Fruit fly (Drosophila melanogaster) Kc167 (cell line): ENCODE results near the gene p.

ENCODE experiments used
- Myc ChIP-seq: fragments of >200 bp; optimal IDR thresholded peaks from 2 replicates; lab custom pipeline; 2017; ENCODE audit warnings: missing external identifiers
- Sin3A ChIP-seq: fragments of >200 bp; optimal IDR thresholded peaks from 2 replicates; lab custom pipeline; 2018; ENCODE audit warnings: missing external identifiers
- h ChIP-seq: fragments of >200 bp; optimal IDR thresholded peaks from 3 replicates; lab custom pipeline; 2018; ENCODE audit warnings: missing external identifiers
- insv ChIP-seq: fragments of >200 bp; optimal IDR thresholded peaks from 3 replicates; lab custom pipeline; 2018; ENCODE audit warnings: missing external identifiers
- psq ChIP-seq: fragments of >200 bp; optimal IDR thresholded peaks from 2 replicates; lab custom pipeline; 2017; ENCODE audit warnings: missing external identifiers
- ttk ChIP-seq: sonication (Bioruptor generic); optimal IDR thresholded peaks from 2 replicates; lab custom pipeline; 2017; ENCODE audit warnings: missing external identifiers

p gene

dm6 chr3R:8670529-8671491 lies at the start of gene p:
Gene p, minus strand, starts transcription at chr3R:8670684.
- TF ChIP-seq Sin3A, result no peak
- TF ChIP-seq insv (lab: Kevin White, UChicago), result no peak
- TF ChIP-seq psq (lab: Kevin White, UChicago), result no peak
- TF ChIP-seq ttk (lab: Kevin White, UChicago), result no peak
- TF ChIP-seq Myc (lab: Kevin White, UChicago), result no peak
- TF ChIP-seq h (lab: Kevin White, UChicago), result no peak

DNA sequence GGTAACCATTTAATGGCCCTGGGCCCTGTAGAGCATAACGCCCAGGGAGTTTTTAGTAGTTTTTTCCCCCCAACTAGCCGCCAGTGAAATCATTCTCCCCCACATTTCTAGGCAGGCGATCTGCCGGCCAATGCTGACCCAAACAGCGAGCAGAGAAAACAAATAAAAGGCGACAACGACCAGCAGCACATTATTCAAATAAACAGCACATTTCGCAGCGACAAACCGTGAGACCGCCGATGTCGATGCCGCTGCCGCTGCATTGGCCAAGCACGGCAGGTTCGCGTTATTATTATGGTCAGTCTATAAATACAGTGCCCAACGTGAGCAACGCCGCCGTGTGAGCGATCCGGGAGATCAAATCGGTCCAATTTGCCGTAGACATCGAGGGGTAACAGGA lies 48.4 kb upstream of the p start, which contains the start of gene CG11760:
TSS of gene CG11760 (plus strand) at position 301 of the 400 bp plus-strand sequence.
- TF ChIP-seq h (lab: Kevin White, UChicago), result no peak
- no peak for TF ChIP-seq Sin3A
- no peak for TF ChIP-seq insv (lab: Kevin White, UChicago)
- TF ChIP-seq psq (lab: Kevin White, UChicago), result no peak
- no peak for TF ChIP-seq ttk (lab: Kevin White, UChicago)
- no peak for TF ChIP-seq Myc (lab: Kevin White, UChicago)

dm6 chr3R:8718356-8718755 lies 47.9 kb upstream of the p start, which contains the start of gene Cks85A:
Gene Cks85A, minus strand, starts transcription at chr3R:8718456.
- no peak for TF ChIP-seq Sin3A
- TF ChIP-seq h (lab: Kevin White, UChicago), result no peak
- TF ChIP-seq ttk (lab: Kevin White, UChicago), result no peak
- no peak for TF ChIP-seq insv (lab: Kevin White, UChicago)
- no peak for TF ChIP-seq Myc (lab: Kevin White, UChicago)
- TF ChIP-seq psq (lab: Kevin White, UChicago), result no peak

DNA sequence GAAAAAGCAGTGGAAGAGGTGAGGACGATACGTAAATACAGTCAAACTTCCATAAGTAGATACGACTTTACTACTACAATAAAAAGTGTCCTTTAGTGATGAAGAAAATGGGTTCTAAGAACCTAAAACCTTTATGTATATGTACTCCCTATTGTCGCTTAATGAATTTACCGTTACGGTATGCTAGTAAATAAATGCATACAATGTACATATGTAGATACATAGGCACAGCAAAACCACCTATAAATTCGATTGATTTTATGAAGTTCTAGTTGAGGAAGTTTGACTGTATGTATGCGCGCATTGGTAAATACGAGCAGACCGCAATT lies 46.0 kb upstream of the p start:
- TF ChIP-seq ttk (lab: Kevin White, UChicago), result no peak
- TF ChIP-seq Myc (lab: Kevin White, UChicago), result no peak
- TF ChIP-seq h (lab: Kevin White, UChicago), result no peak
- no peak for TF ChIP-seq insv (lab: Kevin White, UChicago)
- TF ChIP-seq psq (lab: Kevin White, UChicago), result no peak
- no peak for TF ChIP-seq Sin3A

dm6 chr3R:8715851-8716550 lies 45.5 kb upstream of the p start, which contains the start of gene TMEM216:
Gene TMEM216, plus strand, starts transcription at chr3R:8716243.
- no peak for TF ChIP-seq h (lab: Kevin White, UChicago)
- TF ChIP-seq psq (lab: Kevin White, UChicago), result no peak
- TF ChIP-seq Myc (lab: Kevin White, UChicago), result no peak
- TF ChIP-seq Sin3A, result no peak
- TF ChIP-seq insv (lab: Kevin White, UChicago), result no peak
- no peak for TF ChIP-seq ttk (lab: Kevin White, UChicago)

DNA sequence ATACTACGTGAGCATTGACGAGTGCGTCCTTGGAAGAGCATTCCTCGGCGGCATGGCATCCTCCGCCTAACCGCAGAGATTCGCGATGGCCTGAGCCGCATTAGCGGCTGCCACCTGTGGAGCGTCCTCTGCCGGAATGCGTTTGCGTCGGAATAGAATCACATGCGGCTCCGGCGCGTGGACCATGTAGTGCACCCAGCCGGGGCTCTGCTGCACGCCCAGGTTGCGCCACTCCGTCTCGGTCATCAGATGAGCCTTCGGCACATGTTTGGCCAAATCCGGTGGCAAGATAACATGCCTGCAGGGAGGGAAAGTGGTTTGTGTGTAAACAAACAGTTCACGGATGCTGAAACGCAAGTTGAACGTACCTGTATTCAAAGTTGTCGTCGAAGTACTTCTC lies 44.9 kb upstream of the p start:
- TF ChIP-seq Myc (lab: Kevin White, UChicago) (no peak), Sin3A (no peak), insv (lab: Kevin White, UChicago) (no peak), ttk (lab: Kevin White, UChicago) (no peak), psq (lab: Kevin White, UChicago) (no peak), h (lab: Kevin White, UChicago) (no peak)

DNA sequence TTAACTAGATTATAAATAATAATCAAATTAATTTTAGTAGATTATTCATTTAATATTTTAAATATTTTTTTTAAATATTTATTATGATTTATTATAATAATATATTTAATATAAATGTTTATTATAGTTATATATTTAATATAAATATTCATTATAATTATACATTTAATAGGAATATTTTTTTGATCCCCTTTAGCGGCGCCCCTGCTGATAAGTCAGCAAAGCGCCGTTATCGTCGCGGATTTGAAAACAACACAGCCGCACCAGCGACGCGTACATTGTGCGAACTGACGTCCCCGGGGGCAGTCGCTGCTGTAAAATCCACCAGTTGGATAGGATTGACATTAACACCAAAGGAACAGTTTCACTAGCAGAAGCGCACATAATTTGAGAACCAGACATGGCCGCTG lies 42.2 kb upstream of the p start, which contains the start of gene CG8112:
TSS of gene CG8112 (plus strand) at position 212 of the 410 bp plus-strand sequence.
- TF ChIP-seq Sin3A (no peak), h (lab: Kevin White, UChicago) (no peak), Myc (lab: Kevin White, UChicago) (no peak), psq (lab: Kevin White, UChicago) (no peak), ttk (lab: Kevin White, UChicago) (no peak), insv (lab: Kevin White, UChicago) (no peak)

dm6 chr3R:8711890-8712449 lies 41.5 kb upstream of the p start:
- TF ChIP-seq Myc (lab: Kevin White, UChicago), result no peak

dm6 chr3R:8707166-8707565 lies 36.7 kb upstream of the p start:
- TF ChIP-seq Sin3A (no peak), Myc (lab: Kevin White, UChicago) (no peak), h (lab: Kevin White, UChicago) (no peak), psq (lab: Kevin White, UChicago) (no peak), insv (lab: Kevin White, UChicago) (no peak), ttk (lab: Kevin White, UChicago) (no peak)

DNA sequence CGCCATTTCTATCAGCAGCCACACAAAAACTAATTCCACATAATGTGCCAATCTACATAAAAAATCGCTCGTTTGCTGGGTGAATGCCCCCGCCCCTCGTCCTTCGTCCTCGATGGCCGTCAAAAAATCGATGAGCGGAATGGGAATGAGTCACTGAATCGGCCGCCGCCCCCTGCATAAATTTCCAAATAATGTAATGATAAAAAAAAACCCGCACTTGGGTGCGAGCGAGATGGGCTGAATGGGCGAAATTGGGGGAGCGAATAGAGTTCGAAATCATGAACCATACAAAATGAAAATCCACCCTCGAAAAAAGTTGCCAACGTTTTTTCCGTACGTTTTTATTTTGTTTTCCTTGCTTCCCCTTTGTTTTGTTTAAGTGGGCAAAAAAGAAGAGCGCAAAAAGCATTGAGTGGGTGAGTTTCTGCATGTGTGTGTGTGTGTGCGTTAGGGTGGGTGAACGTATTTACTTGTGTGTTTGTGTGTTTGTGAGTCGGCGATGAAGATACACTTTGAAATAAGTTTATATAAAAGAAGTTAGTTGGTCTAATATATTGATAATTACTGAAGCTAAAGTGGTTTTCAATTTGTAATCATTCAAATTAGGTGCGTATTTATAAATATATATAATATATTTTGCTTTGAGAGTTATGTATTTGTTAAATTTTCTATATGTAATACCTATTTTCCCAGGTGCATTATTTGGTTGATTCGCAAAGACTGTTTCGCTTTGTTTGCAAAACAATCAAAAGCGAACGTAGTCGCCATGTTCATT lies 35.0 kb upstream of the p start:
- TF ChIP-seq h (lab: Kevin White, UChicago) (no peak), Sin3A (no peak), psq (lab: Kevin White, UChicago) (no peak), ttk (lab: Kevin White, UChicago) (no peak), Myc (lab: Kevin White, UChicago) (no peak), insv (lab: Kevin White, UChicago) (no peak)
